Worm (Caenorhabditis elegans) whole organism, L3 larva: Measurements from ENCODE around the gene irg-2.

Source experiments
- R02D3.7 ChIP-seq: fragments of 150-350 bp; optimal IDR thresholded peaks from 2 replicates; lab custom pipeline; 2014; ENCODE audit warnings: missing biosample characterization, missing genetic modification characterization
- ZK546.5 ChIP-seq: sonication (generic microtip); optimal IDR thresholded peaks from 2 replicates; lab custom pipeline; 2017; ENCODE audit warnings: missing biosample characterization, missing genetic modification characterization
- ama-1 ChIP-seq: fragments of 150-350 bp; optimal IDR thresholded peaks from 2 replicates; lab custom pipeline; 2018
- ceh-82 ChIP-seq: fragments of 150-350 bp; optimal IDR thresholded peaks from 2 replicates; lab custom pipeline; 2014; ENCODE audit warnings: missing biosample characterization, missing genetic modification characterization
- ceh-9 ChIP-seq: sonication (generic microtip); optimal IDR thresholded peaks from 2 replicates; lab custom pipeline; 2018; ENCODE audit warnings: missing biosample characterization, missing genetic modification characterization
- daf-12 ChIP-seq: fragments of 150-350 bp; optimal IDR thresholded peaks from 2 replicates; lab custom pipeline; 2014; ENCODE audit warnings: missing biosample characterization, missing genetic modification reagents, missing genetic modification characterization
- egl-27 ChIP-seq: sonication (generic microtip); optimal IDR thresholded peaks from 4 replicates; lab custom pipeline; 2017; ENCODE audit warnings: missing biosample characterization, missing genetic modification reagents, missing genetic modification characterization
- egl-5 ChIP-seq: fragments of 150-350 bp; optimal IDR thresholded peaks from 2 replicates; lab custom pipeline; 2017; ENCODE audit warnings: missing biosample characterization, missing genetic modification reagents, missing genetic modification characterization, inconsistent platforms
- elt-2 ChIP-seq: sonication (generic microtip); optimal IDR thresholded peaks from 2 replicates; lab custom pipeline; 2016; ENCODE audit warnings: missing genetic modification reagents, mild to moderate bottlenecking, missing genetic modification characterization, missing compliant biosample characterization
- elt-3 ChIP-seq, 3 experiments: fragments of 150-350 bp in 1 of 3; sonication (generic microtip) in 2 of 3; optimal IDR thresholded peaks; 2 replicates in 2 of 3; 4 replicates in 1 of 3; lab custom pipeline; 2014 to 2017; ENCODE audit warnings: missing biosample characterization in 3 of 3, missing genetic modification characterization in 3 of 3
- fkh-10 ChIP-seq: sonication (generic microtip); optimal IDR thresholded peaks from 2 replicates; lab custom pipeline; 2017; ENCODE audit warnings: missing biosample characterization, missing genetic modification reagents, missing genetic modification characterization
- fkh-2 ChIP-seq: fragments of 150-350 bp; optimal IDR thresholded peaks from 2 replicates; lab custom pipeline; 2014; ENCODE audit warnings: missing biosample characterization, missing genetic modification reagents, missing genetic modification characterization
- fos-1 ChIP-seq: fragments of 150-350 bp; optimal IDR thresholded peaks from 2 replicates; lab custom pipeline; 2014; ENCODE audit warnings: missing biosample characterization, missing genetic modification characterization
- hmg-11 ChIP-seq: sonication (generic microtip); optimal IDR thresholded peaks from 2 replicates; lab custom pipeline; 2016; ENCODE audit warnings: missing genetic modification characterization, missing compliant biosample characterization
- lin-15B ChIP-seq: fragments of 150-350 bp; optimal IDR thresholded peaks from 2 replicates; lab custom pipeline; 2014; ENCODE audit warnings: missing biosample characterization, missing genetic modification characterization
- lin-39 ChIP-seq: fragments of 150-350 bp; optimal IDR thresholded peaks from 2 replicates; lab custom pipeline; 2018; ENCODE audit warnings: missing biosample characterization, missing genetic modification reagents, missing genetic modification characterization
- lsy-12 ChIP-seq: sonication (generic microtip); optimal IDR thresholded peaks from 2 replicates; lab custom pipeline; 2016; ENCODE audit warnings: mild to moderate bottlenecking, missing genetic modification characterization, missing compliant biosample characterization
- mdl-1 ChIP-seq: fragments of 150-350 bp; optimal IDR thresholded peaks from 2 replicates; lab custom pipeline; 2014; ENCODE audit warnings: missing biosample characterization, missing genetic modification characterization
- mml-1 ChIP-seq: fragments of 150-350 bp; sonication (generic microtip); optimal IDR thresholded peaks from 3 replicates; lab custom pipeline; 2014; ENCODE audit warnings: missing biosample characterization, missing genetic modification characterization
- nfya-1 ChIP-seq: sonication (generic microtip); optimal IDR thresholded peaks from 2 replicates; lab custom pipeline; 2017; ENCODE audit warnings: missing genetic modification characterization, mild to moderate bottlenecking, missing compliant biosample characterization, antibody characterized with exemption, moderate library complexity; ENCODE audit not compliant: insufficient read depth
- nhr-11 ChIP-seq: fragments of 150-350 bp; optimal IDR thresholded peaks from 2 replicates; lab custom pipeline; 2014; ENCODE audit warnings: missing biosample characterization, missing genetic modification characterization
- nhr-23 ChIP-seq: fragments of 150-350 bp; optimal IDR thresholded peaks from 2 replicates; lab custom pipeline; 2014; ENCODE audit warnings: missing biosample characterization, missing genetic modification reagents, missing genetic modification characterization
- nhr-25 ChIP-seq: sonication (generic microtip); optimal IDR thresholded peaks from 2 replicates; lab custom pipeline; 2017; ENCODE audit warnings: missing biosample characterization, missing genetic modification characterization
- nhr-28 ChIP-seq: fragments of 150-350 bp; optimal IDR thresholded peaks from 2 replicates; lab custom pipeline; 2014; ENCODE audit warnings: missing biosample characterization, missing genetic modification characterization
- nhr-43 ChIP-seq: sonication (generic microtip); optimal IDR thresholded peaks from 2 replicates; lab custom pipeline; 2016; ENCODE audit warnings: mild to moderate bottlenecking, missing genetic modification characterization, missing compliant biosample characterization; ENCODE audit not compliant: poor library complexity, severe bottlenecking
- nhr-67 ChIP-seq: fragments of 150-350 bp; optimal IDR thresholded peaks from 2 replicates; lab custom pipeline; 2014; ENCODE audit warnings: missing biosample characterization, missing genetic modification characterization
- nhr-76 ChIP-seq: fragments of 150-350 bp; sonication (generic microtip); optimal IDR thresholded peaks from 5 replicates; lab custom pipeline; 2014; ENCODE audit warnings: missing biosample characterization, missing genetic modification characterization
- nhr-77 ChIP-seq: fragments of 150-350 bp; optimal IDR thresholded peaks from 2 replicates; lab custom pipeline; 2014; ENCODE audit warnings: missing biosample characterization, missing genetic modification characterization
- pqm-1 ChIP-seq: fragments of 150-350 bp; optimal IDR thresholded peaks from 2 replicates; lab custom pipeline; 2017; ENCODE audit warnings: missing biosample characterization, missing genetic modification characterization, inconsistent platforms
- sea-2 ChIP-seq: fragments of 150-350 bp; sonication (generic microtip); optimal IDR thresholded peaks from 4 replicates; lab custom pipeline; 2014; ENCODE audit warnings: missing biosample characterization, missing genetic modification reagents, missing genetic modification characterization
- unc-62 ChIP-seq: fragments of 150-350 bp; sonication (generic microtip); optimal IDR thresholded peaks from 4 replicates; lab custom pipeline; 2014; ENCODE audit warnings: missing biosample characterization, missing genetic modification reagents, missing genetic modification characterization
- ztf-11 ChIP-seq: fragments of 150-350 bp; optimal IDR thresholded peaks from 2 replicates; lab custom pipeline; 2014; ENCODE audit warnings: missing biosample characterization, missing genetic modification characterization
- ztf-4 ChIP-seq: fragments of 150-350 bp; optimal IDR thresholded peaks from 2 replicates; lab custom pipeline; 2014; ENCODE audit warnings: missing biosample characterization, missing genetic modification characterization

Gene irg-2

DNA sequence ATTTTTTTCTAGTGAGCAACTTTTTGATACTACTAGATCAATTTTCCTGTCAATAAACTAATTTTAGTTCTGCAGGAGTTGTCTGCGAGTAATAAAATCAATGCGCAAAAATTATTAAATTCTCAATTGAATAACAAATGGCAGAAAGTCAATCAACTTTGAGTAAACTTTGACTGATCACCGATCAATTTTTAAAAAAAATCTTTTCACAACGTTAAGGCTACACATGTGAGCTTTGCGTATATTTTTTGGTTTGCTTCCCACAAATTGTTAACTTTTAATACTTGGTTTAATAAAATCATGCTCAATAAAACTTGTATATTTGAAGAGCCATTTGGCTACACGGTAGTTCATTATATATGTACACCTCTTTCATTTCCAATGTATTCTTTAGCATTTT lies 34.1 kb upstream of the irg-2 start, which contains the start of gene srh-7:
TSS of gene srh-7 (plus strand) at position 301 of the 400 bp plus-strand sequence.
- TF ChIP-seq nhr-23 (tag; lab: Kevin White, UChicago), result no peak
- no peak for TF ChIP-seq lin-15B
- TF ChIP-seq nhr-11, result no peak
- TF ChIP-seq unc-62 (GFP tag; lab: Kevin White, UChicago), result no peak
- TF ChIP-seq nhr-28, result no peak
- TF ChIP-seq egl-5 (tag; lab: Kevin White, UChicago), result no peak
- TF ChIP-seq nhr-25 (tag; lab: Kevin White, UChicago), result no peak
- no peak for TF ChIP-seq ama-1 (lab: Kevin White, UChicago)
- no peak for TF ChIP-seq mml-1 (tag; lab: Kevin White, UChicago)

ce11 chrV:4010170-4010569 lies 31.8 kb upstream of the irg-2 start, which contains the start of gene srh-4:
TSS of gene srh-4 (plus strand) at chrV:4010470.
- TF ChIP-seq elt-3 (tag; optimal IDR thresholded peaks at IDR 0.05; lab: Kevin White, UChicago), result no peak
- TF ChIP-seq ceh-9 (tag; lab: Kevin White, UChicago), result no peak
- TF ChIP-seq fos-1, result no peak
- TF ChIP-seq nhr-43 (tag; lab: Kevin White, UChicago), result no peak

DNA sequence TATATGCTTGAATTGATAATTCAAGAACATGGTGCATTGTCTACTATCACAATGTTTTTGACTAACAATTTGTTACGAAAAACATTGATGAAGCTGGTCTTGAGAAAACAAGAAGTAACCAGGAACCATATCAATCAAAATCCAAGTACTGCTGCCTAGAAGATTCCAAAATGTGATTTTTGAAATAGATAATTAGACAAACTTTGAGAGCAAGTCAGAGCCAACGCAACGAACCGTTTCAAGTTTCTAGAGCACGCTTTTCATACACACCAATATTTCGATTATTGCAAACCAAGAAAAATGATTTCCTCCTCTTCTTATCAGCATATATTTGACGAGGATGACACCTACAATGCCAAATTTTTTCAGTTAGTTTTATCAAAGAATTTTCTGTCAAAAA lies 25.2 kb upstream of the irg-2 start, which contains the start of gene srw-89:
TSS of gene srw-89 (plus strand) at position 301 of the 400 bp plus-strand sequence.
- TF ChIP-seq egl-5 (tag; lab: Kevin White, UChicago), result no peak
- no peak for TF ChIP-seq nhr-28
- TF ChIP-seq elt-2 (tag; lab: Kevin White, UChicago), result no peak
- TF ChIP-seq nhr-76 (tag; lab: Kevin White, UChicago), result no peak
- no peak for TF ChIP-seq pqm-1
- no peak for TF ChIP-seq nhr-43 (tag; lab: Kevin White, UChicago)
- no peak for TF ChIP-seq ZK546.5 (tag; lab: Kevin White, UChicago)
- TF ChIP-seq unc-62 (GFP tag; lab: Kevin White, UChicago), result no peak
- TF ChIP-seq hmg-11 (tag; lab: Kevin White, UChicago), result no peak
- no peak for TF ChIP-seq mdl-1 (tag; lab: Kevin White, UChicago)
- TF ChIP-seq sea-2 (GFP tag; lab: Kevin White, UChicago), result no peak
- TF ChIP-seq lin-39, result no peak
- no peak for TF ChIP-seq ceh-82
- no peak for TF ChIP-seq ztf-4 (tag; lab: Kevin White, UChicago)
- TF ChIP-seq fkh-2 (tag; lab: Kevin White, UChicago), result no peak
- TF ChIP-seq nhr-77 (tag; lab: Kevin White, UChicago), result no peak
- TF ChIP-seq nhr-23 (tag; lab: Kevin White, UChicago), result no peak
- TF ChIP-seq elt-3 (tag; optimal IDR thresholded peaks at IDR 0.05; lab: Kevin White, UChicago), result no peak
- no peak for TF ChIP-seq daf-12 (tag; lab: Kevin White, UChicago)
- TF ChIP-seq, all 47 proteins: peak for 0

ce11 chrV:4018591-4018990 lies 23.4 kb upstream of the irg-2 start:
- TF ChIP-seq nhr-77 (tag; lab: Kevin White, UChicago) (no peak), mml-1 (tag; lab: Kevin White, UChicago) (no peak), hmg-11 (tag; lab: Kevin White, UChicago) (no peak), nhr-67 (tag; lab: Kevin White, UChicago) (no peak), R02D3.7 (tag; lab: Kevin White, UChicago) (no peak), nfya-1 (tag; lab: Kevin White, UChicago) (no peak), lsy-12 (tag; lab: Kevin White, UChicago) (no peak), fkh-10 (no peak), nhr-23 (tag; lab: Kevin White, UChicago) (no peak), egl-27 (tag; lab: Kevin White, UChicago) (no peak)
- TF ChIP-seq, all 47 proteins: peak for 0

ce11 chrV:4019188-4019587 lies 22.8 kb upstream of the irg-2 start, which contains the start of gene K09D9.3:
TSS of gene K09D9.3 (plus strand) at chrV:4019488.
- TF ChIP-seq ztf-11 (tag; lab: Kevin White, UChicago), result no peak
- no peak for TF ChIP-seq nhr-28
- TF ChIP-seq elt-3 (tag; optimal IDR thresholded peaks at IDR 0.05; lab: Kevin White, UChicago), result no peak
